Fruit fly (Drosophila melanogaster) S2 (cell line): ENCODE measurements around the gene alpha-Spec.

Experiments used
- CG8478 ChIP-seq: fragments of >200 bp; optimal IDR thresholded peaks from 2 replicates; lab custom pipeline; 2018
- CTCF ChIP-seq, 2 experiments: fragments of >200 bp; optimal IDR thresholded peaks; 2 replicates each; lab custom pipeline; 2018

DNA sequence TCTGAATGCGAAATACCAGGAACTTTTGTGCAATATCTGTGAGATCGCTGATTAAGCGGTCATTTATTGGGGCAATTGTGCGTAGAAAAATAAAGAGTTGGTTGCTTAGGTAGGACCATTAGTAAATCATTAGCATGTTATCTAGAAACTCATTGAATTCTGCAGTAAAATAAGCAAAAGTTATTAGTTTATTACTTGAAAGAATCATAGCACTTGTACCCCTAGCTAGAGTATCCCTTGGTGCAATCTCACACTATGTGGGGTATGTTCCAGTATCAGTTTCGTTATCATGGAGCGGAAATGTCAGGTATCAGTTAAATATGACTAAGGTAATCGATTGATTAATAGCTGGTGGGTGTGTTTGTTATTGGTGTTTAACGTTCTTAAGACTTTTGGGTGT, 49.7 kb downstream of the alpha-Spec start:
- TF ChIP-seq CG8478 (lab: Kevin White, UChicago), result no peak
- TF ChIP-seq CTCF (optimal IDR thresholded peaks at IDR 0.05; lab: Kevin White, UChicago), result no peak
